Worm (Caenorhabditis elegans): ENCODE measurements around the gene ckk-1.

DNA sequence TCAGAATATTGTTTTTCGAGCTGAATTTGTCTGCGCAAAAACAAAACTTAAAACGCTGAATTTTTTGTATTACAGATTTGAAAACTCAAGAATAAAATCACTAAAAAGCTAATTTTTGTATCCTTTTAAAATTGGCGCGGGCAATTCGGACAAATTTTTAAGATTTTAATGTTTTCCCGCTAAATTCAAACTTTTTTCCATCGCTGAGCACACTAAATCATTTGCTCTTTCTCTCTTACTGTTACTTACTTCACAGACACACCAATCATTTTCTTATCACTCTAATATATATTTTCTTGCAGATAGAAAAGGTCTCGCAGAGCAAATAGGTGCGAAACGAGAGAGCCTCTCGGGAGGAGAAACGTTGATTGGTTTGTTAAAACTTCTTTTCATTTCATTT, 28.7 kb downstream of the ckk-1 start, which contains the start of gene par-3:
- no peak for TF ChIP-seq ztf-23 (GFP tag; IDR thresholded peaks at IDR 0.05)
- TF ChIP-seq ztf-29 (GFP tag; IDR thresholded peaks at IDR 0.05) = no peak
- TF ChIP-seq flt-1 (GFP tag; IDR thresholded peaks at IDR 0.05) = no peak
- TF ChIP-seq ref-1 (GFP tag; conservative IDR thresholded peaks at IDR 0.05) = no peak
- TF ChIP-seq med-1 (GFP tag; optimal IDR thresholded peaks at IDR 0.05; ENCODE audit: insufficient read depth) = no peak
- TF ChIP-seq T22C8.4 (GFP tag; IDR thresholded peaks at IDR 0.05) = no peak
- TF ChIP-seq tab-1 (GFP tag; IDR thresholded peaks at IDR 0.05) = no peak
- TF ChIP-seq klf-2 (GFP tag; conservative IDR thresholded peaks at IDR 0.05) = no peak
- no peak for TF ChIP-seq cog-1 (tag; optimal IDR thresholded peaks at IDR 0.05)

All from whole organism, midembryonic.